Fruit fly (Drosophila melanogaster): Measurements from ENCODE around the gene twy.

- no peak for TF ChIP-seq D1 (tag; optimal IDR thresholded peaks at IDR 0.05)
- no peak for TF ChIP-seq CG8301 (tag; optimal IDR thresholded peaks at IDR 0.05)
- no peak for TF ChIP-seq CG4496 (GFP tag; IDR thresholded peaks at IDR 0.05)
- TF ChIP-seq EcR (GFP tag; optimal IDR thresholded peaks at IDR 0.05), result no peak
- no peak for TF ChIP-seq CG34367 (tag; optimal IDR thresholded peaks at IDR 0.05)
- no peak for TF ChIP-seq CG15710 (tag; optimal IDR thresholded peaks at IDR 0.05)
- TF ChIP-seq fd96Ca (GFP tag; IDR thresholded peaks at IDR 0.05), result no peak
- no peak for TF ChIP-seq CG10348 (GFP tag; IDR thresholded peaks at IDR 0.05)
- TF ChIP-seq CG13204 (GFP tag; optimal IDR thresholded peaks at IDR 0.05), result no peak
- no peak for TF ChIP-seq CG9948 (tag; optimal IDR thresholded peaks at IDR 0.05)
- no peak for TF ChIP-seq CG17806 (tag; optimal IDR thresholded peaks at IDR 0.05)
Measured at dm6 chr3L:11821723-11822445, 28.8 kb upstream of the twy start, which contains the start of the genes CG11597 and CG5946.
